Worm (Caenorhabditis elegans) whole organism, early embryonic: ENCODE measurements around the gene T15B7.1.

Source experiments
- B0310.2 ChIP-seq: sonication (generic microtip); optimal IDR thresholded peaks from 2 replicates; lab custom pipeline; 2016; ENCODE audit warnings: mild to moderate bottlenecking, missing genetic modification characterization, missing compliant biosample characterization
- F13C5.2 ChIP-seq: sonication (generic microtip); optimal IDR thresholded peaks from 2 replicates; lab custom pipeline; 2017; ENCODE audit warnings: mild to moderate bottlenecking, missing genetic modification characterization, inconsistent platforms, missing compliant biosample characterization
- aly-1 ChIP-seq: sonication (generic microtip); optimal IDR thresholded peaks from 2 replicates; lab custom pipeline; 2016; ENCODE audit warnings: missing genetic modification characterization, missing compliant biosample characterization
- ama-1 ChIP-seq: fragments of 150-350 bp; optimal IDR thresholded peaks from 2 replicates; lab custom pipeline; 2014
- ceh-13 ChIP-seq: fragments of 200-800 bp; sonication (Bioruptor generic); optimal IDR thresholded peaks from 2 replicates; lab custom pipeline; 2018; ENCODE audit warnings: mild to moderate bottlenecking, missing genetic modification characterization, missing compliant biosample characterization
- ceh-36 ChIP-seq: sonication (generic microtip); optimal IDR thresholded peaks from 2 replicates; lab custom pipeline; 2016; ENCODE audit warnings: missing genetic modification characterization, inconsistent platforms, missing compliant biosample characterization
- ets-7 ChIP-seq: sonication (generic microtip); optimal IDR thresholded peaks from 2 replicates; lab custom pipeline; 2016; ENCODE audit warnings: missing genotype, missing genetic modification characterization, missing compliant biosample characterization
- flt-1 ChIP-seq: fragments of 200-800 bp; sonication (Bioruptor generic); IDR thresholded peaks from 2 replicates; pipeline ENCODE4 v1.3.6; 2022; ENCODE audit warnings: missing genetic modification characterization, missing compliant biosample characterization
- hmbx-1 ChIP-seq: sonication (generic microtip); optimal IDR thresholded peaks from 2 replicates; lab custom pipeline; 2016; ENCODE audit warnings: mild to moderate bottlenecking, missing genetic modification characterization, missing compliant biosample characterization
- hmg-4 ChIP-seq: fragments of 200-800 bp; sonication (Bioruptor generic); optimal IDR thresholded peaks from 2 replicates; lab custom pipeline; 2018; ENCODE audit warnings: mild to moderate bottlenecking, missing genetic modification characterization, missing compliant biosample characterization
- hnd-1 ChIP-seq: sonication (generic microtip); optimal IDR thresholded peaks from 2 replicates; lab custom pipeline; 2016; ENCODE audit warnings: missing genetic modification characterization, missing compliant biosample characterization
- pes-1 ChIP-seq: fragments of 200-800 bp; sonication (Bioruptor generic); IDR thresholded peaks from 2 replicates; pipeline ENCODE4 v1.3.6; 2022; ENCODE audit warnings: missing genetic modification reagents, missing genetic modification characterization, missing compliant biosample characterization
- scrt-1 ChIP-seq: fragments of 200-800 bp; sonication (Bioruptor generic); IDR thresholded peaks from 2 replicates; pipeline ENCODE4 v1.3.6; 2022; ENCODE audit warnings: missing genetic modification characterization, missing compliant biosample characterization
- sea-1 ChIP-seq: fragments of 200-800 bp; sonication (Bioruptor generic); conservative IDR thresholded peaks from 2 replicates; pipeline ENCODE4 v1.3.6; 2022; ENCODE audit warnings: missing genetic modification characterization, missing compliant biosample characterization
- tbx-11 ChIP-seq: fragments of 200-800 bp; sonication (Bioruptor generic); IDR thresholded peaks from 2 replicates; pipeline ENCODE4 v1.3.6; 2022; ENCODE audit warnings: missing genetic modification characterization, missing compliant biosample characterization
- tbx-37 ChIP-seq: fragments of 200-800 bp; sonication (Bioruptor generic); conservative IDR thresholded peaks from 2 replicates; pipeline ENCODE4 v1.3.6; 2022; ENCODE audit warnings: missing genetic modification reagents, missing genetic modification characterization, missing compliant biosample characterization
- tra-4 ChIP-seq: sonication (generic microtip); optimal IDR thresholded peaks from 2 replicates; lab custom pipeline; 2017; ENCODE audit warnings: missing genetic modification characterization, missing compliant biosample characterization

Gene T15B7.1

DNA sequence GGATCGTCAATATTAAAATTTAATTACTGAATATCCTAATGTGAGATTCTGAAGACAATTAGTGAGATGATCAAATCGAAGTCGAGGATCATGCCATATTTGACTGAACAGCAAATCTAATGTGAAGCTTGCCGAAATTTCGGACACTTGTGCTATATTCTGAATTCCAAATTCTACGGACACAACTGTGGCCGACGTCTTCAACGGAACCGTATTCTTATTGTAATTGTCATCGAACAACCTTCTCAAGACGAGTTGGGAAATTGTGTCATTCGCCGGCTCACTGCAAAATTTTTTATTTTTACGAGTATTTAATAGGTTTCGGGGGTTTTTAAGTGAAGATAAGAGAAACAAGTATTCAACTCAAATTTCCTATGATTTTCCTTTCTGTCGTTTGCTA, at the start of gene T15B7.1:
Gene T15B7.1, plus strand, starts transcription at position 301 of the 400 bp plus-strand sequence.
- TF ChIP-seq B0310.2 (no peak), F13C5.2 (tag; lab: Kevin White, UChicago) (no peak), hnd-1 (tag; lab: Kevin White, UChicago) (no peak), pes-1 (GFP tag; lab: Robert Waterston, UW) (no peak), aly-1 (no peak), ceh-13 (no peak), flt-1 (GFP tag; lab: Robert Waterston, UW) (no peak), hmbx-1 (tag; lab: Kevin White, UChicago) (no peak), ets-7 (no peak), sea-1 (GFP tag; lab: Robert Waterston, UW) (no peak), ceh-36 (no peak), scrt-1 (no peak)

DNA sequence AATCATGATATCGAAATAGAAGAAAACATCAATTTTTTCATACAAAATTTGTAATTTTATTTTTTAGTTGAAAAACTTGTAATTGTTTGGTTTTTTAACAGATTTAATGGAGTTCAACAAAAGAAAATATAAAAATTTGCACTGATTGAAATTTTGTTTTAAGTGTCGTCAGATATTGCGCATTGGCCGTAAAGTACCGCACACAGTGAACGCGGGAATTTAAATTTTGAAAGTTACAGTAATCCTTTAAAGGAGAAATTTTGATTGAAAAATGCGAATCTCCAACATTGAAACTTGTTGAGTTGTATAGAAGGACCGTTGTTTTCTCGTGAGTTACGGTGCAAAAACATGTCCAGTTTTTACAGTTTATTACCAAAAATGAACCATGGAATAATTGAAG, 49.6 kb upstream of the T15B7.1 start:
- no peak for TF ChIP-seq scrt-1
- no peak for TF ChIP-seq ama-1 (lab: Kevin White, UChicago)
- no peak for TF ChIP-seq hmg-4 (GFP tag; lab: Kevin White, UChicago)

DNA sequence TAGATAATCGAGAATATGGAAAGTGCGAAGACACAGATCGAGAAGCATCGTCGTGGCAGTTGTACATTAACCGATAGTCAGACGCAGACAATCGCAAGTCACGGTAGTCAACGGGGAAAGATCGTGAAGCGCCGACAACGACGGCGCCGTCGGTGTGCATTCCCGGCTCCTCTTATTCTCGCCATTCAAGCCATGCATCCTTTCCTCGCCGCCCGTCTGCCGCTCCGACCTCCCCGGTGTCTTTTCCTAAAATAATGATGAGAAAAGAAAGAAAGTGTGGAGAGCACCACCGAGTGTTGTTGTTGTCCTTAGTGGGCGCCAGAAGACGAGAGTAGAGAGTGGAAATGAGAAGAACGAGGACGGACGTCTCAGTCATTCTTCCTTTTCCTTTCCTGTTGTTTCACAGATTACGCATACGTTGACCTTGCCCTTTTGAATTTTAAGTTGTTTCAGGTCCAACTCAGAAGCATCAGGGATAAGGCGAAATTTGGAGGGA, 48.7 kb upstream of the T15B7.1 start, which contains the start of gene ZC404.1:
Gene ZC404.1, plus strand, starts transcription at position 446 of the 496 bp plus-strand sequence.
- TF ChIP-seq ets-7 (no peak), hmbx-1 (tag; lab: Kevin White, UChicago) (no peak), B0310.2 (no peak), ceh-13 (no peak), aly-1 (no peak), flt-1 (GFP tag; lab: Robert Waterston, UW) (no peak), tbx-11 (no peak), pes-1 (GFP tag; lab: Robert Waterston, UW) (no peak)

DNA sequence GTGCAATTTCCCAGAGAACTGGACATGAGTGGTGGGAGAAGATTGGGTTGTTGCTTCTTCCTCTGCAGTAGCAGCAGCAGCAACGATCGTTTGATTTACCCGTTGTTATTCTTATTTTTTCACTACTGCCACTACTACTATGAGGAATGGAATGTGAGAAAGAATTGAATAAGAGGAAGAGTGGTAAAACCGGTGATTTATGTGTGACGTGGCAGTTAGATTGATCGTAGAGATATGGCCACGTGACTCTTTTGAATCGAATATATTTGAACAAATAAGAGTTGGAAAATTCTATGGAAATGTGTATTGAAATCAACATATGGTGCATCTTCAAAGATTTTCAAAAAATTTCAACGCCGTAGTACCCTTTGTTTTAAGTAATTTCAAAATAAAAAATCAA, 46.3 kb upstream of the T15B7.1 start:
- no peak for TF ChIP-seq ets-7
- no peak for TF ChIP-seq aly-1
- no peak for TF ChIP-seq ceh-13
- TF ChIP-seq hnd-1 (tag; lab: Kevin White, UChicago): no peak
- no peak for TF ChIP-seq ama-1 (lab: Kevin White, UChicago)
- TF ChIP-seq flt-1 (GFP tag; lab: Robert Waterston, UW): no peak
- no peak for TF ChIP-seq tbx-37
- no peak for TF ChIP-seq pes-1 (GFP tag; lab: Robert Waterston, UW)
- no peak for TF ChIP-seq sea-1 (GFP tag; lab: Robert Waterston, UW)
- no peak for TF ChIP-seq hmbx-1 (tag; lab: Kevin White, UChicago)
- TF ChIP-seq tra-4: no peak
- no peak for TF ChIP-seq B0310.2
- no peak for TF ChIP-seq F13C5.2 (tag; lab: Kevin White, UChicago)
- no peak for TF ChIP-seq tbx-11
- no peak for TF ChIP-seq scrt-1
- no peak for TF ChIP-seq hmg-4 (GFP tag; lab: Kevin White, UChicago)

DNA sequence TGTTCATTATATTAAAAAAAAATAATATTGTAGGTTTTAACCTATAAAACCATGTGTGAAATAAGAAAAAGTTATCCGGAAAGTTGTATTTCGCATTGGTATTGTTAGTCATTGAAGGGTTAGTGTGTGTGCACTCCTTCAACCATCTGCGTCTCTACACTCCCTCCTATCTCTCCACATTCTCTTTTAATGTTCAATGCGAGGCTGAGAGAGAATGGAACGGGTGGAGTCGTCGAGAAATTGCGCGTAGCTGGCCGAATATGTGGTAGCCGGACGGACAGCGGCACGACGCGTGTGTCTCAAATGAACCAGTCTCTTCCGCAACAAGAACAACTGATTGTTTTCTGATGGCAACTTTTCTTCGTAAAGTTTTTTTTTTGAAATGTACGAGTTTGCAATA, 45.6 kb upstream of the T15B7.1 start:
- TF ChIP-seq hnd-1 (tag; lab: Kevin White, UChicago) (no peak), hmg-4 (GFP tag; lab: Kevin White, UChicago) (no peak), ama-1 (lab: Kevin White, UChicago) (no peak)

DNA sequence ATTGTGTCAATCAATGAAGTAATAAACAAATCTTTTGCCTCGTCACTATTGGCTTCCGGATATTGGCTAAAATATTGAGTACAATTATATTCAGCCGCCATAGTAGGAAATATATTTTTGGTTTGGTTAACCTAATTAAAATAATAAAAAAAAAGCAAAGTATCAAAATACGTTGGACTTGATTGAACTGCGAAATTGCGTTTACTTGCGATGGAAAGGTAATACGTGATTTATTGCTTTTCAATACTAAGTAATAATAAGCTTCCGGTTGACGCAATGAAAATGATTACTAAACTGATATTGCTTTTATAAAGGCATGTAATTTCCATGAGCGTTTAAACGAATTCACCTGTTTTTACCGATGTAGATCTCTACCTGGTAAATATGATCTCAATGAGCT, 43.0 kb upstream of the T15B7.1 start, which contains the start of gene dmsr-9:
Gene dmsr-9, minus strand, starts transcription at position 101 of the 400 bp plus-strand sequence.
- TF ChIP-seq F13C5.2 (tag; lab: Kevin White, UChicago) (no peak), tra-4 (no peak), sea-1 (GFP tag; lab: Robert Waterston, UW) (no peak), scrt-1 (no peak), hnd-1 (tag; lab: Kevin White, UChicago) (no peak), ceh-36 (no peak), pes-1 (GFP tag; lab: Robert Waterston, UW) (no peak), aly-1 (no peak), flt-1 (GFP tag; lab: Robert Waterston, UW) (no peak), tbx-37 (no peak), ets-7 (no peak), hmbx-1 (tag; lab: Kevin White, UChicago) (no peak), tbx-11 (no peak), hmg-4 (GFP tag; lab: Kevin White, UChicago) (no peak), ceh-13 (no peak), ama-1 (lab: Kevin White, UChicago) (no peak), B0310.2 (no peak)

DNA sequence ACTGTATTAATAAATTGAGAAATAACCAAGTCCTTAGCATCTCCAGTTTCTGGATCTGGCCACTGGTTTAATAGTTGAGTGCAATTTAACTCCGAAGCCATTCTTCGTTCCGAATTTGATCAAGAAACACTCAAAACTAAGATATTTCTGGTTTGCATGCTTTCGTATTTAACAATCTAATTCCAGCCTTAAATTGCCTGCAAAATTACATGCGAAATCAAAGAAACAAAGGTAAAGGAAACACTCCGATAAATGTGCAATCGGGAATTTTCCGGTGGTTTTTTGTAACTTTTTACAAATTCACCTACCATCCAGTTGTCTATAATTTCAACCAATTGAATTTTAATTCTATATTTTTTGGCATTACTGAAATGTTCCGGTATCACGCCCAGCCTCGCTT, 40.7 kb upstream of the T15B7.1 start, which contains the start of gene dmsr-10:
Gene dmsr-10, minus strand, starts transcription at position 101 of the 400 bp plus-strand sequence.
- TF ChIP-seq scrt-1 (no peak), ceh-36 (no peak), ceh-13 (no peak), tra-4 (no peak), tbx-11 (no peak), tbx-37 (no peak)

DNA sequence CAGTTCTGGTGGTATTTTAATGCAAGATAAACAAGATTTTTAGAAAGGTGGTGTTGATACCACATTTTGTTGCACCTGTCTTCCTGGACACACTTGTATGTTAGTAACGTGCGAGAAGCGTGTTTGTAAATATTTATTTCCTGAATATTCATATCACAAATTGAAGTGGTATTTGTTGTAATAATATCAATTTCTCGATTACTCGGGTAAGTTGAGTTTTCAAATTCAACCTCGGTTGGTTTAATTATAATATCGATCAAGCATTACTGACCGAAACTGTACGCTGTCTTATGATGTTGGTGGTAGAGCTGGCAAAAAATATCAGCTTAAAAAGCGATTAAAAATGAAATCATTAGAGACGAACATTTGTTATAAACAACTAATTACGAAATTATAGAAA, 38.5 kb upstream of the T15B7.1 start, which contains the start of gene dmsr-11:
Gene dmsr-11, minus strand, starts transcription at position 101 of the 400 bp plus-strand sequence.
- no peak for TF ChIP-seq ceh-36
- no peak for TF ChIP-seq hmbx-1 (tag; lab: Kevin White, UChicago)
- TF ChIP-seq F13C5.2 (tag; lab: Kevin White, UChicago): no peak
- TF ChIP-seq tra-4: no peak
- TF ChIP-seq ets-7: no peak
- no peak for TF ChIP-seq sea-1 (GFP tag; lab: Robert Waterston, UW)
- TF ChIP-seq ceh-13: no peak
- TF ChIP-seq flt-1 (GFP tag; lab: Robert Waterston, UW): no peak
- no peak for TF ChIP-seq hmg-4 (GFP tag; lab: Kevin White, UChicago)
- TF ChIP-seq hnd-1 (tag; lab: Kevin White, UChicago): no peak
- no peak for TF ChIP-seq B0310.2
- TF ChIP-seq tbx-11: no peak

DNA sequence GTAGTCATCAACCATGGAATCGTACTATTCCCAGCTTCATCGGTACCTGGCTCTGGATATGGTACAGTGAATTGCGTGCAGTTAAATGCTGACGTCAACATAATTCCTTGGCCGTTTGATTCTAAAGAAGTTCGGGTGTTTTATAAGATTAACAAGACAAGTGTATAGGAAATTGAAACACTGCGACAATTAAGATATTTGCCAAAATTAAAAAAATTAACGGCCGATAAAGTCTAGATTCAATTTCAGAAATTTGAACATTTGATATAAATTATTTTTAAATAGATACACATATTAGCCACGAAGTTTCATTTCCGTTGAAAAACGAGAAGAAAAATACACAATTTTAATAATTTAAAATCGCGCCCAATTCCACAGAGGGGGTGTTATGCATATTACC, 36.2 kb upstream of the T15B7.1 start, which contains the start of gene dmsr-12:
Gene dmsr-12, minus strand, starts transcription at position 101 of the 400 bp plus-strand sequence.
- TF ChIP-seq aly-1 (no peak), B0310.2 (no peak), tra-4 (no peak), pes-1 (GFP tag; lab: Robert Waterston, UW) (no peak), hnd-1 (tag; lab: Kevin White, UChicago) (no peak), ceh-13 (no peak), ceh-36 (no peak), tbx-11 (no peak), sea-1 (GFP tag; lab: Robert Waterston, UW) (no peak), ets-7 (no peak), hmg-4 (GFP tag; lab: Kevin White, UChicago) (no peak), F13C5.2 (tag; lab: Kevin White, UChicago) (no peak), scrt-1 (no peak), ama-1 (lab: Kevin White, UChicago) (no peak)
